Fruit fly (Drosophila melanogaster) whole organism, embryonic: ENCODE measurements around the gene Pstk.
A peak's percentile ranks its signal among the peaks of the same experiment; 100 is the strongest.

ENCODE experiments used
- BEAF-32 ChIP-seq: fragments of 200-800 bp; sonication (Bioruptor generic); optimal IDR thresholded peaks from 3 replicates; lab custom pipeline; 2017; ENCODE audit warnings: missing biosample characterization, missing genetic modification characterization, mild to moderate bottlenecking, moderate library complexity, missing genetic modification reagents
- CG1024 ChIP-seq: fragments of 200-800 bp; sonication (Bioruptor generic); IDR thresholded peaks from 2 replicates; pipeline ENCODE4 v1.3.6; 2022; ENCODE audit warnings: missing biosample characterization, missing genetic modification characterization
- CG11560 ChIP-seq: fragments of 200-800 bp; sonication (Bioruptor generic); IDR thresholded peaks from 3 replicates; pipeline ENCODE4 v1.3.6; 2022; ENCODE audit warnings: missing biosample characterization, missing genetic modification characterization
- CG13424 ChIP-seq: fragments of 200-800 bp; sonication (Bioruptor generic); optimal IDR thresholded peaks from 2 replicates; lab custom pipeline; 2019; ENCODE audit warnings: missing biosample characterization, mild to moderate bottlenecking, missing genetic modification characterization, moderate library complexity
- CG14710 ChIP-seq: fragments of 200-800 bp; sonication (Bioruptor generic); optimal IDR thresholded peaks from 3 replicates; lab custom pipeline; 2019; ENCODE audit warnings: missing biosample characterization, mild to moderate bottlenecking, missing genetic modification characterization, moderate library complexity
- CG15479 ChIP-seq: fragments of 200-800 bp; sonication (Bioruptor generic); optimal IDR thresholded peaks from 3 replicates; lab custom pipeline; 2019; ENCODE audit warnings: missing biosample characterization, mild to moderate bottlenecking, missing genetic modification characterization, moderate library complexity
- CG16779 ChIP-seq: fragments of 200-800 bp; sonication (Bioruptor generic); IDR thresholded peaks from 2 replicates; pipeline ENCODE4 v1.3.6; 2022; ENCODE audit warnings: missing biosample characterization, missing genetic modification characterization
- CG17359 ChIP-seq: fragments of 200-800 bp; sonication (Bioruptor generic); optimal IDR thresholded peaks from 3 replicates; lab custom pipeline; 2018; ENCODE audit warnings: missing biosample characterization, mild to moderate bottlenecking, missing genetic modification characterization, moderate library complexity
- CG17385 ChIP-seq: fragments of 200-800 bp; sonication (Bioruptor generic); optimal IDR thresholded peaks from 3 replicates; lab custom pipeline; 2018; ENCODE audit warnings: missing biosample characterization, mild to moderate bottlenecking, missing genetic modification characterization
- CG17829 ChIP-seq: fragments of 200-800 bp; optimal IDR thresholded peaks from 2 replicates; lab custom pipeline; 2019; ENCODE audit warnings: missing biosample characterization, mild to moderate bottlenecking, missing genetic modification characterization, moderate library complexity
- CG34224 ChIP-seq: fragments of 200-800 bp; sonication (Bioruptor generic); IDR thresholded peaks from 3 replicates; pipeline ENCODE4 v1.3.6; 2022; ENCODE audit warnings: missing biosample characterization, missing genetic modification characterization; ENCODE audit not compliant: partially characterized antibody
- CG4282 ChIP-seq: fragments of 200-800 bp; sonication (Bioruptor generic); optimal IDR thresholded peaks from 2 replicates; lab custom pipeline; 2016; ENCODE audit warnings: missing biosample characterization, missing genetic modification characterization
- CG4617 ChIP-seq: fragments of 200-800 bp; sonication (Bioruptor generic); optimal IDR thresholded peaks from 3 replicates; lab custom pipeline; 2016; ENCODE audit warnings: missing biosample characterization, missing genetic modification characterization, borderline replicate concordance
- CG6813 ChIP-seq: fragments of 200-800 bp; sonication (Bioruptor generic); optimal IDR thresholded peaks from 2 replicates; lab custom pipeline; 2017; ENCODE audit warnings: missing biosample characterization, missing genetic modification characterization, mild to moderate bottlenecking, moderate library complexity, missing genetic modification reagents
- CG7372 ChIP-seq: fragments of 200-800 bp; sonication (Bioruptor generic); IDR thresholded peaks from 2 replicates; pipeline ENCODE4 v1.3.6; 2022; ENCODE audit warnings: missing biosample characterization, missing genetic modification characterization
- CG7839 ChIP-seq: fragments of 200-800 bp; sonication (Bioruptor generic); optimal IDR thresholded peaks from 3 replicates; lab custom pipeline; 2018; ENCODE audit warnings: missing biosample characterization, mild to moderate bottlenecking, missing genetic modification characterization, moderate library complexity
- CG7963 ChIP-seq: fragments of 200-800 bp; sonication (Bioruptor generic); IDR thresholded peaks from 3 replicates; pipeline ENCODE4 v1.3.6; 2022; ENCODE audit warnings: missing biosample characterization, missing genetic modification characterization; ENCODE audit not compliant: partially characterized antibody
- CG7987 ChIP-seq: fragments of 200-800 bp; sonication (Bioruptor generic); optimal IDR thresholded peaks from 2 replicates; lab custom pipeline; 2018; ENCODE audit warnings: missing biosample characterization, mild to moderate bottlenecking, missing genetic modification characterization, moderate library complexity
- Dek ChIP-seq: fragments of 200-800 bp; sonication (Bioruptor generic); optimal IDR thresholded peaks from 3 replicates; lab custom pipeline; 2019; ENCODE audit warnings: missing biosample characterization, mild to moderate bottlenecking, missing genetic modification characterization, moderate library complexity
- Dref ChIP-seq: fragments of 200-800 bp; sonication (Bioruptor generic); IDR thresholded peaks from 2 replicates; pipeline ENCODE4 v1.3.6; 2022; ENCODE audit warnings: missing biosample characterization, missing genetic modification characterization
- Eip74EF ChIP-seq, 2 experiments: fragments of 200-800 bp in 1 of 2; fragments of >200 bp in 1 of 2; sonication (Bioruptor generic) in 1 of 2; optimal IDR thresholded peaks; 2 replicates each; lab custom pipeline; 2017 to 2019; ENCODE audit warnings: missing biosample characterization in 2 of 2, missing genetic modification characterization in 2 of 2, mild to moderate bottlenecking in 1 of 2, moderate library complexity in 1 of 2
- Fer3 ChIP-seq: fragments of 200-800 bp; sonication (Bioruptor generic); optimal IDR thresholded peaks from 2 replicates; lab custom pipeline; 2018; ENCODE audit warnings: missing biosample characterization, mild to moderate bottlenecking, missing genetic modification characterization, moderate library complexity
- H15 ChIP-seq: fragments of 200-800 bp; sonication (Bioruptor generic); IDR thresholded peaks from 3 replicates; pipeline ENCODE4 v1.3.6; 2022; ENCODE audit warnings: missing biosample characterization, missing genetic modification characterization
- HLH4C ChIP-seq: fragments of 200-800 bp; sonication (Bioruptor generic); IDR thresholded peaks from 3 replicates; pipeline ENCODE4 v1.3.6; 2022; ENCODE audit warnings: missing biosample characterization, missing genetic modification characterization; ENCODE audit not compliant: partially characterized antibody
- Hand ChIP-seq: fragments of 200-800 bp; sonication (Bioruptor generic); optimal IDR thresholded peaks from 2 replicates; lab custom pipeline; 2017; ENCODE audit warnings: mild to moderate bottlenecking, missing biosample characterization, missing genetic modification reagents, missing genetic modification characterization
- HmgZ ChIP-seq: fragments of 200-800 bp; sonication (Bioruptor generic); optimal IDR thresholded peaks from 2 replicates; lab custom pipeline; 2018; ENCODE audit warnings: missing biosample characterization, mild to moderate bottlenecking, missing genetic modification characterization
- Hr3 ChIP-seq: fragments of 200-800 bp; sonication (Bioruptor generic); optimal IDR thresholded peaks from 3 replicates; lab custom pipeline; 2016; ENCODE audit warnings: missing biosample characterization, missing genetic modification characterization
- NC2β ChIP-seq: fragments of 200-800 bp; sonication (Bioruptor generic); optimal IDR thresholded peaks from 2 replicates; lab custom pipeline; 2016; ENCODE audit warnings: missing biosample characterization, missing genetic modification characterization
- NfI ChIP-seq: fragments of 200-800 bp; sonication (Bioruptor generic); optimal IDR thresholded peaks from 3 replicates; lab custom pipeline; 2018; ENCODE audit warnings: missing biosample characterization, mild to moderate bottlenecking, missing genetic modification characterization, moderate library complexity
- ara ChIP-seq: fragments of 200-800 bp; sonication (Bioruptor generic); IDR thresholded peaks from 2 replicates; pipeline ENCODE4 v1.3.6; 2022; ENCODE audit warnings: missing biosample characterization, missing genetic modification characterization
- br ChIP-seq: fragments of >200 bp; optimal IDR thresholded peaks from 2 replicates; lab custom pipeline; 2017
- cas ChIP-seq: fragments of 200-800 bp; sonication (Bioruptor generic); IDR thresholded peaks from 2 replicates; pipeline ENCODE4 v1.3.6; 2022; ENCODE audit warnings: missing biosample characterization, missing genetic modification characterization
- caup ChIP-seq: fragments of 200-800 bp; sonication (Bioruptor generic); optimal IDR thresholded peaks from 3 replicates; lab custom pipeline; 2017; ENCODE audit warnings: missing biosample characterization, mild to moderate bottlenecking, missing genetic modification characterization, moderate library complexity; ENCODE audit not compliant: severe bottlenecking
- cg ChIP-seq: fragments of 200-800 bp; sonication (Bioruptor generic); optimal IDR thresholded peaks from 3 replicates; lab custom pipeline; 2019; ENCODE audit warnings: missing biosample characterization, mild to moderate bottlenecking, missing genetic modification characterization, moderate library complexity
- crp ChIP-seq, 2 experiments: fragments of 200-800 bp; sonication (Bioruptor generic); optimal IDR thresholded peaks; 2 replicates in 1 of 2; 3 replicates in 1 of 2; lab custom pipeline; 2017; ENCODE audit warnings: missing biosample characterization in 2 of 2, missing genetic modification characterization in 2 of 2, mild to moderate bottlenecking in 1 of 2, moderate library complexity in 1 of 2
- dan ChIP-seq: fragments of 200-800 bp; sonication (Bioruptor generic); IDR thresholded peaks from 2 replicates; pipeline ENCODE4 v1.3.6; 2022; ENCODE audit warnings: missing biosample characterization, missing genetic modification characterization
- dmrt11E ChIP-seq: fragments of 200-800 bp; sonication (Bioruptor generic); optimal IDR thresholded peaks from 3 replicates; lab custom pipeline; 2018; ENCODE audit warnings: missing biosample characterization, mild to moderate bottlenecking, missing genetic modification characterization, moderate library complexity
- gem ChIP-seq: fragments of 200-800 bp; sonication (Bioruptor generic); optimal IDR thresholded peaks from 2 replicates; lab custom pipeline; 2019; ENCODE audit warnings: missing biosample characterization, mild to moderate bottlenecking, missing genetic modification characterization, moderate library complexity
- hbn ChIP-seq: fragments of 200-800 bp; sonication (Bioruptor generic); IDR thresholded peaks from 2 replicates; pipeline ENCODE4 v1.3.6; 2022; ENCODE audit warnings: missing biosample characterization, missing genetic modification characterization; ENCODE audit not compliant: partially characterized antibody
- her ChIP-seq: fragments of 200-800 bp; sonication (Bioruptor generic); optimal IDR thresholded peaks from 2 replicates; lab custom pipeline; 2016; ENCODE audit warnings: missing biosample characterization, missing genetic modification characterization
- lbe ChIP-seq: fragments of 200-800 bp; sonication (Bioruptor generic); optimal IDR thresholded peaks from 2 replicates; lab custom pipeline; 2016; ENCODE audit warnings: missing biosample characterization, mild to moderate bottlenecking, missing genetic modification characterization
- nau ChIP-seq: fragments of 200-800 bp; sonication (Bioruptor generic); optimal IDR thresholded peaks from 3 replicates; lab custom pipeline; 2017; ENCODE audit warnings: missing biosample characterization, mild to moderate bottlenecking, missing genetic modification characterization, missing genetic modification reagents
- onecut ChIP-seq: fragments of 200-800 bp; sonication (Bioruptor generic); IDR thresholded peaks from 2 replicates; pipeline ENCODE4 v1.3.6; 2022; ENCODE audit warnings: missing biosample characterization, missing genetic modification characterization
- pfk ChIP-seq: fragments of 200-800 bp; sonication (Bioruptor generic); optimal IDR thresholded peaks from 2 replicates; lab custom pipeline; 2018; ENCODE audit warnings: missing biosample characterization, mild to moderate bottlenecking, missing genetic modification characterization, moderate library complexity
- psq ChIP-seq: fragments of 200-800 bp; sonication (Bioruptor generic); optimal IDR thresholded peaks from 2 replicates; lab custom pipeline; 2017; ENCODE audit warnings: missing biosample characterization, missing genetic modification characterization
- pzg ChIP-seq: fragments of 200-800 bp; sonication (Bioruptor generic); optimal IDR thresholded peaks from 3 replicates; lab custom pipeline; 2018; ENCODE audit warnings: missing biosample characterization, mild to moderate bottlenecking, missing genetic modification characterization, moderate library complexity
- sens ChIP-seq: fragments of 200-800 bp; sonication (Bioruptor generic); peaks from one replicate; lab custom pipeline; 2016; ENCODE audit warnings: missing biosample characterization, missing genetic modification characterization
- tx ChIP-seq: fragments of 200-800 bp; sonication (Bioruptor generic); optimal IDR thresholded peaks from 2 replicates; lab custom pipeline; 2016; ENCODE audit warnings: missing biosample characterization, missing genetic modification characterization
- vnd ChIP-seq: fragments of 200-800 bp; sonication (Bioruptor generic); IDR thresholded peaks from 3 replicates; pipeline ENCODE4 v1.3.6; 2022; ENCODE audit warnings: missing biosample characterization, missing genetic modification characterization; ENCODE audit not compliant: partially characterized antibody
- zen2 ChIP-seq: fragments of 200-800 bp; sonication (Bioruptor generic); IDR thresholded peaks from 3 replicates; pipeline ENCODE4 v1.3.6; 2022; ENCODE audit warnings: missing biosample characterization, missing genetic modification characterization; ENCODE audit not compliant: partially characterized antibody

Gene Pstk

dm6 chrX:19622924-19623323 is 4.6 kb upstream of the Pstk start, which contains the start of the genes Naa20A and MKP-4 (continued):
- TF ChIP-seq CG17385 (GFP tag; lab: Kevin White, UChicago): peak; percentile 82
- no peak for TF ChIP-seq br (lab: Kevin White, UChicago)
- no peak for TF ChIP-seq caup (GFP tag; lab: Kevin White, UChicago)
- TF ChIP-seq gem (tag; lab: Kevin White, UChicago): no peak
- no peak for TF ChIP-seq CG7372 (GFP tag; lab: Robert Waterston, UW)
- TF ChIP-seq CG4617: peak; percentile 52
- TF ChIP-seq cas: no peak
- TF ChIP-seq zen2 (GFP tag; lab: Robert Waterston, UW): peak; percentile 76
- TF ChIP-seq psq (GFP tag; lab: Kevin White, UChicago): no peak
- TF ChIP-seq HLH4C (GFP tag; lab: Robert Waterston, UW): peak; percentile 73
- TF ChIP-seq dmrt11E (tag; lab: Kevin White, UChicago): no peak
- peak; percentile 67 for TF ChIP-seq hbn (GFP tag; lab: Robert Waterston, UW)
- TF ChIP-seq pzg (GFP tag; lab: Kevin White, UChicago): peak; percentile 77
- TF ChIP-seq CG17829 (tag; lab: Kevin White, UChicago): peak; percentile 5
- TF ChIP-seq NfI (GFP tag; lab: Kevin White, UChicago): no peak
- TF ChIP-seq BEAF-32: peak; percentile 76
- no peak for TF ChIP-seq CG1024 (GFP tag; lab: Robert Waterston, UW)
- TF ChIP-seq HmgZ (tag; lab: Kevin White, UChicago): peak; percentile 34
- no peak for TF ChIP-seq ara (GFP tag; lab: Robert Waterston, UW)
- no peak for TF ChIP-seq CG17359 (tag; lab: Kevin White, UChicago)
- TF ChIP-seq pfk: peak; percentile 23
- TF ChIP-seq CG7987 (GFP tag; lab: Kevin White, UChicago): no peak
- TF ChIP-seq nau: no peak
- no peak for TF ChIP-seq Dek (tag; lab: Kevin White, UChicago)
- no peak for TF ChIP-seq sens (GFP tag; lab: Kevin White, UChicago)
- no peak for TF ChIP-seq tx (GFP tag; lab: Kevin White, UChicago)
- no peak for TF ChIP-seq CG7839 (tag; lab: Kevin White, UChicago)
- peak; percentile 56 for TF ChIP-seq vnd
- TF ChIP-seq CG15479 (GFP tag; lab: Kevin White, UChicago): no peak
- TF ChIP-seq crp (GFP tag; optimal IDR thresholded peaks at IDR 0.05; lab: Kevin White, UChicago): peak in 1 of 2 experiments; percentile 69
- no peak for TF ChIP-seq H15 (GFP tag; lab: Robert Waterston, UW)
- no peak for TF ChIP-seq cg
- no peak for TF ChIP-seq CG6813 (GFP tag; lab: Kevin White, UChicago)
- no peak for TF ChIP-seq CG7963
- no peak for TF ChIP-seq Eip74EF (GFP tag; optimal IDR thresholded peaks at IDR 0.05; lab: Kevin White, UChicago)
- no peak for TF ChIP-seq CG13424 (tag; lab: Kevin White, UChicago)
- TF ChIP-seq CG34224 (GFP tag; lab: Robert Waterston, UW): peak; percentile 70
- TF ChIP-seq Dref (GFP tag; lab: Robert Waterston, UW): peak; percentile 87
- no peak for TF ChIP-seq dan (GFP tag; lab: Robert Waterston, UW)
- TF ChIP-seq NC2β (GFP tag; lab: Kevin White, UChicago): no peak
- peak; percentile 16 for TF ChIP-seq CG14710
- no peak for TF ChIP-seq Fer3 (tag; lab: Kevin White, UChicago)
- no peak for TF ChIP-seq CG11560 (tag; lab: Robert Waterston, UW)
- peak; percentile 38 for TF ChIP-seq her
- TF ChIP-seq Hr3 (GFP tag; lab: Kevin White, UChicago): no peak
- no peak for TF ChIP-seq Hand
- TF ChIP-seq CG4282 (GFP tag; lab: Kevin White, UChicago): no peak
- TF ChIP-seq onecut (GFP tag; lab: Robert Waterston, UW): no peak
- TF ChIP-seq CG16779 (GFP tag; lab: Robert Waterston, UW): no peak
- TF ChIP-seq lbe (GFP tag; lab: Kevin White, UChicago): no peak
